Fruit fly (Drosophila melanogaster) whole organism, embryonic: ENCODE data around the gene BBIP1.
A peak's percentile ranks its signal among the peaks of the same experiment; 100 is the strongest.

Experiments
- Atf-2 ChIP-seq: fragments of 200-800 bp; sonication (Bioruptor generic); optimal IDR thresholded peaks from 2 replicates; lab custom pipeline; 2016; ENCODE audit warnings: missing biosample characterization, missing genetic modification characterization
- BtbVII ChIP-seq: fragments of 200-800 bp; sonication (Bioruptor generic); optimal IDR thresholded peaks from 3 replicates; lab custom pipeline; 2017; ENCODE audit warnings: missing biosample characterization, mild to moderate bottlenecking, missing genetic modification characterization
- CG1024 ChIP-seq: fragments of 200-800 bp; sonication (Bioruptor generic); IDR thresholded peaks from 2 replicates; pipeline ENCODE4 v1.3.6; 2022; ENCODE audit warnings: missing biosample characterization, missing genetic modification characterization
- CG10321 ChIP-seq: fragments of 200-800 bp; sonication (Bioruptor generic); IDR thresholded peaks from 2 replicates; pipeline ENCODE4 v1.3.6; 2022; ENCODE audit warnings: missing biosample characterization, missing genetic modification characterization
- CG10431 ChIP-seq: fragments of 200-800 bp; sonication (Bioruptor generic); optimal IDR thresholded peaks from 3 replicates; lab custom pipeline; 2018; ENCODE audit warnings: missing biosample characterization, mild to moderate bottlenecking, missing genetic modification characterization
- CG10654 ChIP-seq: fragments of 200-800 bp; sonication (Bioruptor generic); optimal IDR thresholded peaks from 2 replicates; lab custom pipeline; 2016; ENCODE audit warnings: missing biosample characterization, missing genetic modification characterization
- CG11247 ChIP-seq: fragments of 200-800 bp; sonication (Bioruptor generic); IDR thresholded peaks from 2 replicates; pipeline ENCODE4 v1.3.6; 2022; ENCODE audit warnings: missing biosample characterization, missing genetic modification characterization
- CG11696 ChIP-seq: fragments of 200-800 bp; sonication (Bioruptor generic); IDR thresholded peaks from 2 replicates; pipeline ENCODE4 v1.3.6; 2022; ENCODE audit warnings: missing biosample characterization, missing genetic modification characterization
- CG1233 ChIP-seq: fragments of 200-800 bp; sonication (Bioruptor generic); optimal IDR thresholded peaks from 4 replicates; lab custom pipeline; 2018; ENCODE audit warnings: missing biosample characterization, mild to moderate bottlenecking, missing genetic modification characterization
- CG12659 ChIP-seq: fragments of 200-800 bp; sonication (Bioruptor generic); optimal IDR thresholded peaks from 3 replicates; lab custom pipeline; 2017; ENCODE audit warnings: mild to moderate bottlenecking, missing biosample characterization, missing genetic modification reagents, missing genetic modification characterization
- CG13287 ChIP-seq: fragments of 200-800 bp; sonication (Bioruptor generic); IDR thresholded peaks from 2 replicates; pipeline ENCODE4 v1.3.6; 2022; ENCODE audit warnings: missing biosample characterization, missing genetic modification characterization; ENCODE audit not compliant: partially characterized antibody
- CG13624 ChIP-seq: fragments of 200-800 bp; sonication (Bioruptor generic); optimal IDR thresholded peaks from 2 replicates; lab custom pipeline; 2016; ENCODE audit warnings: missing biosample characterization, missing genetic modification characterization
- CG1602 ChIP-seq: fragments of 200-800 bp; sonication (Bioruptor generic); optimal IDR thresholded peaks from 3 replicates; lab custom pipeline; 2016; ENCODE audit warnings: missing biosample characterization, missing genetic modification characterization
- CG17186 ChIP-seq: fragments of 200-800 bp; sonication (Bioruptor generic); optimal IDR thresholded peaks from 3 replicates; lab custom pipeline; 2017; ENCODE audit warnings: missing biosample characterization, missing genetic modification reagents, missing genetic modification characterization
- CG1792 ChIP-seq: fragments of 200-800 bp; sonication (Bioruptor generic); optimal IDR thresholded peaks from 2 replicates; lab custom pipeline; 2016; ENCODE audit warnings: missing biosample characterization, missing genetic modification characterization
- CG18262 ChIP-seq: fragments of 200-800 bp; optimal IDR thresholded peaks from 3 replicates; lab custom pipeline; 2019; ENCODE audit warnings: missing biosample characterization, mild to moderate bottlenecking, missing genetic modification characterization, moderate library complexity
- CG30431 ChIP-seq: fragments of 200-800 bp; sonication (Bioruptor generic); optimal IDR thresholded peaks from 2 replicates; lab custom pipeline; 2017; ENCODE audit warnings: missing biosample characterization, missing genetic modification characterization
- CG5180 ChIP-seq: fragments of 200-800 bp; sonication (Bioruptor generic); optimal IDR thresholded peaks from 3 replicates; lab custom pipeline; 2017; ENCODE audit warnings: missing biosample characterization, missing genetic modification characterization, mild to moderate bottlenecking, moderate library complexity, missing genetic modification reagents
- CG5953 ChIP-seq: fragments of 200-800 bp; sonication (Bioruptor generic); IDR thresholded peaks from 2 replicates; pipeline ENCODE4 v1.3.6; 2022; ENCODE audit warnings: missing biosample characterization, missing genetic modification characterization
- CG6683 ChIP-seq: fragments of 200-800 bp; sonication (Bioruptor generic); optimal IDR thresholded peaks from 2 replicates; lab custom pipeline; 2017; ENCODE audit warnings: missing biosample characterization, mild to moderate bottlenecking, missing genetic modification characterization, missing genetic modification reagents
- CG7928 ChIP-seq: fragments of 200-800 bp; sonication (Bioruptor generic); optimal IDR thresholded peaks from 2 replicates; lab custom pipeline; 2017; ENCODE audit warnings: missing biosample characterization, mild to moderate bottlenecking, missing genetic modification characterization
- CG8765 ChIP-seq: fragments of 200-800 bp; sonication (Bioruptor generic); IDR thresholded peaks from 2 replicates; pipeline ENCODE4 v1.3.6; 2022; ENCODE audit warnings: missing biosample characterization, missing genetic modification characterization
- E2f2 ChIP-seq: fragments of 200-800 bp; sonication (Bioruptor generic); IDR thresholded peaks from 2 replicates; pipeline ENCODE4 v1.3.6; 2022; ENCODE audit warnings: missing biosample characterization, missing genetic modification characterization
- HLH3B ChIP-seq: fragments of 200-800 bp; sonication (Bioruptor generic); IDR thresholded peaks from 2 replicates; pipeline ENCODE4 v1.3.6; 2022; ENCODE audit warnings: missing biosample characterization, missing genetic modification characterization
- HmgZ ChIP-seq: fragments of 200-800 bp; sonication (Bioruptor generic); optimal IDR thresholded peaks from 2 replicates; lab custom pipeline; 2018; ENCODE audit warnings: missing biosample characterization, mild to moderate bottlenecking, missing genetic modification characterization
- NfI ChIP-seq: fragments of 200-800 bp; sonication (Bioruptor generic); optimal IDR thresholded peaks from 3 replicates; lab custom pipeline; 2018; ENCODE audit warnings: missing biosample characterization, mild to moderate bottlenecking, missing genetic modification characterization, moderate library complexity
- Poxn ChIP-seq: fragments of 200-800 bp; sonication (Bioruptor generic); IDR thresholded peaks from 2 replicates; pipeline ENCODE4 v1.3.6; 2022; ENCODE audit warnings: missing biosample characterization, missing genetic modification characterization
- Ptx1 ChIP-seq: fragments of 200-800 bp; sonication (Bioruptor generic); IDR thresholded peaks from 2 replicates; pipeline ENCODE4 v1.3.6; 2022; ENCODE audit warnings: missing biosample characterization, missing genetic modification characterization
- Rfx ChIP-seq: fragments of 200-800 bp; sonication (Bioruptor generic); IDR thresholded peaks from 2 replicates; pipeline ENCODE4 v1.3.6; 2022; ENCODE audit warnings: missing biosample characterization, missing genetic modification characterization
- Taf1 ChIP-seq: fragments of 200-800 bp; sonication (Bioruptor generic); IDR thresholded peaks from 2 replicates; pipeline ENCODE4 v1.3.6; 2022; ENCODE audit warnings: missing biosample characterization, missing genetic modification characterization
- ab ChIP-seq: fragments of 200-800 bp; sonication (Bioruptor generic); optimal IDR thresholded peaks from 2 replicates; lab custom pipeline; 2016; ENCODE audit warnings: missing biosample characterization, missing genetic modification characterization
- abd-A ChIP-seq: fragments of 200-800 bp; sonication (Bioruptor generic); optimal IDR thresholded peaks from 3 replicates; lab custom pipeline; 2019; ENCODE audit warnings: missing biosample characterization, mild to moderate bottlenecking, missing genetic modification characterization, moderate library complexity
- ase ChIP-seq: fragments of 200-800 bp; sonication (Bioruptor generic); IDR thresholded peaks from 3 replicates; pipeline ENCODE4 v1.3.6; 2022; ENCODE audit warnings: missing biosample characterization, missing genetic modification characterization
- br ChIP-seq: fragments of >200 bp; optimal IDR thresholded peaks from 2 replicates; lab custom pipeline; 2017
- bsh ChIP-seq, 2 experiments: fragments of 200-800 bp; sonication (Bioruptor generic); optimal IDR thresholded peaks; 2 replicates each; lab custom pipeline; 2017 to 2018; ENCODE audit warnings: mild to moderate bottlenecking in 2 of 2, missing biosample characterization in 2 of 2, missing genetic modification characterization in 2 of 2, moderate library complexity in 1 of 2
- chif ChIP-seq, 2 experiments: fragments of 200-800 bp; sonication (Bioruptor generic); optimal IDR thresholded peaks; 3 replicates each; lab custom pipeline; 2016; ENCODE audit warnings: missing biosample characterization in 2 of 2, missing genetic modification characterization in 2 of 2
- crc ChIP-seq: fragments of 200-800 bp; sonication (Bioruptor generic); optimal IDR thresholded peaks from 2 replicates; lab custom pipeline; 2016; ENCODE audit warnings: missing biosample characterization, missing genetic modification characterization
- esg ChIP-seq: fragments of 200-800 bp; sonication (Bioruptor generic); conservative IDR thresholded peaks from 2 replicates; pipeline ENCODE4 v1.3.6; 2022; ENCODE audit warnings: missing biosample characterization, missing genetic modification characterization
- exex ChIP-seq: fragments of 200-800 bp; sonication (Bioruptor generic); optimal IDR thresholded peaks from 4 replicates; lab custom pipeline; 2018; ENCODE audit warnings: missing biosample characterization, mild to moderate bottlenecking, missing genetic modification characterization, moderate library complexity
- gce ChIP-seq: fragments of 200-800 bp; sonication (Bioruptor generic); IDR thresholded peaks from 3 replicates; pipeline ENCODE4 v1.3.6; 2022; ENCODE audit warnings: missing biosample characterization, missing genetic modification characterization
- insv ChIP-seq, 2 experiments: fragments of 200-800 bp; sonication (Bioruptor generic); optimal IDR thresholded peaks; 3 replicates each; lab custom pipeline; 2016 to 2018; ENCODE audit warnings: missing biosample characterization in 2 of 2, missing genetic modification characterization in 2 of 2
- lmd ChIP-seq: fragments of 200-800 bp; sonication (Bioruptor generic); IDR thresholded peaks from 2 replicates; pipeline ENCODE4 v1.3.6; 2022; ENCODE audit warnings: missing biosample characterization, missing genetic modification characterization
- lola ChIP-seq, 3 experiments: fragments of >200 bp in 2 of 3; fragments of 200-800 bp in 1 of 3; sonication (Bioruptor generic) in 1 of 3; optimal IDR thresholded peaks; 2 replicates each; lab custom pipeline; 2017 to 2019; ENCODE audit warnings: missing biosample characterization in 3 of 3, missing genetic modification characterization in 3 of 3, mild to moderate bottlenecking in 1 of 3, moderate library complexity in 1 of 3
- nau ChIP-seq: fragments of 200-800 bp; sonication (Bioruptor generic); optimal IDR thresholded peaks from 3 replicates; lab custom pipeline; 2017; ENCODE audit warnings: missing biosample characterization, mild to moderate bottlenecking, missing genetic modification characterization, missing genetic modification reagents
- oc ChIP-seq: fragments of 200-800 bp; sonication (Bioruptor generic); optimal IDR thresholded peaks from 2 replicates; lab custom pipeline; 2018; ENCODE audit warnings: missing biosample characterization, mild to moderate bottlenecking, missing genetic modification characterization, moderate library complexity
- onecut ChIP-seq: fragments of 200-800 bp; sonication (Bioruptor generic); IDR thresholded peaks from 2 replicates; pipeline ENCODE4 v1.3.6; 2022; ENCODE audit warnings: missing biosample characterization, missing genetic modification characterization
- p53 ChIP-seq: fragments of 200-800 bp; sonication (Bioruptor generic); optimal IDR thresholded peaks from 2 replicates; lab custom pipeline; 2016; ENCODE audit warnings: missing biosample characterization, missing genetic modification characterization
- pum ChIP-seq: fragments of 200-800 bp; sonication (Bioruptor generic); optimal IDR thresholded peaks from 2 replicates; lab custom pipeline; 2016; ENCODE audit warnings: missing biosample characterization, missing genetic modification characterization
- sisA ChIP-seq: fragments of 200-800 bp; sonication (Bioruptor generic); IDR thresholded peaks from 2 replicates; pipeline ENCODE4 v1.3.6; 2022; ENCODE audit warnings: missing biosample characterization, missing genetic modification characterization
- so ChIP-seq: fragments of 200-800 bp; sonication (Bioruptor generic); IDR thresholded peaks from 3 replicates; pipeline ENCODE4 v1.3.6; 2022; ENCODE audit warnings: missing biosample characterization, missing genetic modification characterization
- vfl ChIP-seq: fragments of 200-800 bp; sonication (Bioruptor generic); optimal IDR thresholded peaks from 2 replicates; lab custom pipeline; 2016; ENCODE audit warnings: missing biosample characterization, missing genetic modification characterization

Gene BBIP1

DNA sequence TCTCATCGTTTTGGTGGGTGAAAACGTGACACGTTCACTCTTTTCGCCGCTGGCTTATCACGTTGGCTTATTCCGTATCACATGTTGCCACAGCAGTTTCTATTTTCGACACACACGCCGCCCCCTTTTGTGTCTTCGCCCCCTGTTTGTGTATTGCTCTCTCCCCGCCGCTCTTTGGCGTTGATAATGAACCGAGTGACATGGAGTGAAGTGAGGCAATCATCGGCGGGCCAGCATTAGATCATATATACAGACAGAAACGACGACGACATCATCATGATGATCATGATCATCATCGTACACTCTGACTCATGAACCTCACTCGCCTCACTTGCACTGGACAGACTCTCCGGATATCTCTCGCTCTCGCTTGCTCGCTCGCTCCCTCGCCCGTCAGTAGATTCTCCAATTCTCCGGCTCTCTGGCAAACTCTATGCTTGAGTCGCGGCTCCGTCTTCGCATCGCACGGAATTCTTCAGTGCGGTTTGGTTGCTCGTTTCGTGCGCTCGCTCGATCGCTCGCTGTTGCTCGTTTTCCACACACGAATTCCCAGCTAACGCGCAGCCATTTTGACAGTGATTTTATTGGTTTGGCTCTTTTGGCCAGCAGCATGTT is 32.3 kb downstream of the BBIP1 start (continued):
- TF ChIP-seq CG13624 (GFP tag; lab: Kevin White, UChicago) (no peak), nau (GFP tag; lab: Kevin White, UChicago) (no peak), CG12659 (GFP tag; lab: Kevin White, UChicago) (no peak), HmgZ (no peak), E2f2 (GFP tag; lab: Robert Waterston, UW) (no peak; the same call in 1 of the 2 replicates), Taf1 (GFP tag; lab: Robert Waterston, UW) (no peak), insv (GFP tag; optimal IDR thresholded peaks at IDR 0.05; lab: Kevin White, UChicago) (no peak), CG1024 (GFP tag; lab: Robert Waterston, UW) (no peak), CG11696 (GFP tag; lab: Robert Waterston, UW) (no peak), p53 (GFP tag; lab: Kevin White, UChicago) (no peak), CG1602 (GFP tag; lab: Kevin White, UChicago) (no peak), HLH3B (GFP tag; lab: Robert Waterston, UW) (no peak), vfl (GFP tag; lab: Kevin White, UChicago) (no peak), chif (GFP tag; optimal IDR thresholded peaks at IDR 0.05; lab: Kevin White, UChicago) (no peak), Atf-2 (no peak), onecut (no peak; the same call in 1 of the 2 replicates), gce (GFP tag; lab: Robert Waterston, UW) (no peak), Ptx1 (no peak), NfI (GFP tag; lab: Kevin White, UChicago) (peak; percentile 6), esg (GFP tag; lab: Robert Waterston, UW) (no peak), CG10321 (GFP tag; lab: Robert Waterston, UW) (no peak), so (peak; percentile 57; the same call in 2 of the 3 replicates), ase (GFP tag; lab: Robert Waterston, UW) (no peak), ab (no peak), CG18262 (tag; lab: Kevin White, UChicago) (no peak), Rfx (GFP tag; lab: Robert Waterston, UW) (0 out of 2 replicates have a peak, but pooled peaks have one; percentile 36), oc (peak; percentile 51), CG10431 (GFP tag; lab: Kevin White, UChicago) (no peak), exex (peak; percentile 18), CG1233 (GFP tag; lab: Kevin White, UChicago) (no peak), CG17186 (GFP tag; lab: Kevin White, UChicago) (no peak), CG30431 (GFP tag; lab: Kevin White, UChicago) (no peak), CG5180 (GFP tag; lab: Kevin White, UChicago) (no peak), sisA (GFP tag; lab: Robert Waterston, UW) (no peak), bsh (GFP tag; optimal IDR thresholded peaks at IDR 0.05; lab: Kevin White, UChicago) (no peak), pum (no peak), CG10654 (GFP tag; lab: Kevin White, UChicago) (no peak), Poxn (GFP tag; lab: Robert Waterston, UW) (no peak), BtbVII (GFP tag; lab: Kevin White, UChicago) (peak; percentile 39), lmd (GFP tag; lab: Robert Waterston, UW) (no peak), CG6683 (GFP tag; lab: Kevin White, UChicago) (no peak), CG8765 (GFP tag; lab: Robert Waterston, UW) (no peak), br (lab: Kevin White, UChicago) (no peak), CG1792 (no peak), CG11247 (GFP tag; lab: Robert Waterston, UW) (no peak), crc (GFP tag; lab: Kevin White, UChicago) (no peak), CG13287 (peak; percentile 53; the same call in 1 of the 2 replicates), CG5953 (GFP tag; lab: Robert Waterston, UW) (no peak), CG7928 (GFP tag; lab: Kevin White, UChicago) (no peak), abd-A (tag; lab: Kevin White, UChicago) (peak; percentile 89), lola (GFP tag; optimal IDR thresholded peaks at IDR 0.05; lab: Kevin White, UChicago) (no peak)
